Fruit fly (Drosophila melanogaster) whole organism, prepupa: ENCODE results near the gene Cyp9f2.

Experiments used
- CG16779 ChIP-seq: fragments of 200-800 bp; sonication (Bioruptor generic); optimal IDR thresholded peaks from 3 replicates; lab custom pipeline; 2017; ENCODE audit warnings: missing biosample characterization, mild to moderate bottlenecking, missing genetic modification characterization
- Lpt ChIP-seq: fragments of 200-800 bp; sonication (Bioruptor generic); optimal IDR thresholded peaks from 3 replicates; lab custom pipeline; 2016; ENCODE audit warnings: missing biosample characterization, missing genetic modification characterization
- vri ChIP-seq: fragments of 200-800 bp; sonication (Bioruptor generic); optimal IDR thresholded peaks from 3 replicates; lab custom pipeline; 2016; ENCODE audit warnings: missing biosample characterization, mild to moderate bottlenecking, missing genetic modification characterization

- TF ChIP-seq vri (GFP tag; lab: Kevin White, UChicago) (no peak), CG16779 (no peak), Lpt (GFP tag; lab: Kevin White, UChicago) (no peak)
Measured at dm6 chr3R:12413274-12413958, 7.6 kb upstream of the Cyp9f2 start, which contains the start of the genes Dip-C and pps.
